Worm (Caenorhabditis elegans) whole organism, early embryonic: ENCODE results near the gene tpk-1.

Experiments used
- B0310.2 ChIP-seq: sonication (generic microtip); optimal IDR thresholded peaks from 2 replicates; lab custom pipeline; 2016; ENCODE audit warnings: mild to moderate bottlenecking, missing genetic modification characterization, missing compliant biosample characterization
- ama-1 ChIP-seq: fragments of 150-350 bp; optimal IDR thresholded peaks from 2 replicates; lab custom pipeline; 2014
- ceh-13 ChIP-seq: fragments of 200-800 bp; sonication (Bioruptor generic); optimal IDR thresholded peaks from 2 replicates; lab custom pipeline; 2018; ENCODE audit warnings: mild to moderate bottlenecking, missing genetic modification characterization, missing compliant biosample characterization
- ceh-36 ChIP-seq: sonication (generic microtip); optimal IDR thresholded peaks from 2 replicates; lab custom pipeline; 2016; ENCODE audit warnings: missing genetic modification characterization, inconsistent platforms, missing compliant biosample characterization
- ets-7 ChIP-seq: sonication (generic microtip); optimal IDR thresholded peaks from 2 replicates; lab custom pipeline; 2016; ENCODE audit warnings: missing genotype, missing genetic modification characterization, missing compliant biosample characterization
- flt-1 ChIP-seq: fragments of 200-800 bp; sonication (Bioruptor generic); IDR thresholded peaks from 2 replicates; pipeline ENCODE4 v1.3.6; 2022; ENCODE audit warnings: missing genetic modification characterization, missing compliant biosample characterization
- hmbx-1 ChIP-seq: sonication (generic microtip); optimal IDR thresholded peaks from 2 replicates; lab custom pipeline; 2016; ENCODE audit warnings: mild to moderate bottlenecking, missing genetic modification characterization, missing compliant biosample characterization
- hmg-4 ChIP-seq: fragments of 200-800 bp; sonication (Bioruptor generic); optimal IDR thresholded peaks from 2 replicates; lab custom pipeline; 2018; ENCODE audit warnings: mild to moderate bottlenecking, missing genetic modification characterization, missing compliant biosample characterization
- hnd-1 ChIP-seq: sonication (generic microtip); optimal IDR thresholded peaks from 2 replicates; lab custom pipeline; 2016; ENCODE audit warnings: missing genetic modification characterization, missing compliant biosample characterization
- pes-1 ChIP-seq: fragments of 200-800 bp; sonication (Bioruptor generic); IDR thresholded peaks from 2 replicates; pipeline ENCODE4 v1.3.6; 2022; ENCODE audit warnings: missing genetic modification reagents, missing genetic modification characterization, missing compliant biosample characterization
- sea-1 ChIP-seq: fragments of 200-800 bp; sonication (Bioruptor generic); conservative IDR thresholded peaks from 2 replicates; pipeline ENCODE4 v1.3.6; 2022; ENCODE audit warnings: missing genetic modification characterization, missing compliant biosample characterization
- tbx-11 ChIP-seq: fragments of 200-800 bp; sonication (Bioruptor generic); IDR thresholded peaks from 2 replicates; pipeline ENCODE4 v1.3.6; 2022; ENCODE audit warnings: missing genetic modification characterization, missing compliant biosample characterization
- tbx-37 ChIP-seq: fragments of 200-800 bp; sonication (Bioruptor generic); conservative IDR thresholded peaks from 2 replicates; pipeline ENCODE4 v1.3.6; 2022; ENCODE audit warnings: missing genetic modification reagents, missing genetic modification characterization, missing compliant biosample characterization
- tra-4 ChIP-seq: sonication (generic microtip); optimal IDR thresholded peaks from 2 replicates; lab custom pipeline; 2017; ENCODE audit warnings: missing genetic modification characterization, missing compliant biosample characterization

DNA sequence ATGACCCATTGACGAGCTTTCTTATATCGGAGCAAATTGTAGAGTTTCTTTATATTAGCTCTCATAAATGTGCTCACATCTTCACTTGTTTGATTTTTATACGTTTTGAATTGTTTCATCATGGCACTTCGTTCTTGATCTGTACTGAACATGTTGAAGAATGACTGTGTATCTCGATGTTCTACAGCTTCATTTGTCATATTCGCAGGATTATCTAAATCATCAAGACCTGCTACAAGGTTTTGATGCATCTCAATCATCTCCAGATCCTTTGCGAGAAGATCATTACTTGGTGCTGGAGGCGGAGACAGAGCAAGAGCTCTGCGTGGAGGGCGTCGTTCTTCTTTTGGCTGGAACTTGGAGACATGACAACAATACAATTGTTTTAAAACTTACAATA is 8.7 kb upstream of the tpk-1 start:
- TF ChIP-seq ama-1 (lab: Kevin White, UChicago) (no peak), ets-7 (tag; lab: Kevin White, UChicago) (no peak), tbx-11 (no peak), tra-4 (tag; lab: Kevin White, UChicago) (no peak), B0310.2 (tag; lab: Kevin White, UChicago) (no peak), hmbx-1 (tag; lab: Kevin White, UChicago) (no peak), ceh-36 (no peak), ceh-13 (GFP tag; lab: Kevin White, UChicago) (no peak), hnd-1 (no peak), tbx-37 (no peak), hmg-4 (GFP tag; lab: Kevin White, UChicago) (no peak), sea-1 (GFP tag; lab: Robert Waterston, UW) (no peak), flt-1 (GFP tag; lab: Robert Waterston, UW) (no peak), pes-1 (GFP tag; lab: Robert Waterston, UW) (no peak)
